Fruit fly (Drosophila melanogaster) whole organism, embryonic: ENCODE data around the gene CG2961.
A peak's percentile ranks its signal among the peaks of the same experiment; 100 is the strongest.

ENCODE experiments used
- Atf-2 ChIP-seq: fragments of 200-800 bp; sonication (Bioruptor generic); optimal IDR thresholded peaks from 2 replicates; lab custom pipeline; 2016; ENCODE audit warnings: missing biosample characterization, missing genetic modification characterization
- B-H1 ChIP-seq: fragments of 200-800 bp; sonication (Bioruptor generic); IDR thresholded peaks from 3 replicates; pipeline ENCODE4 v1.3.6; 2022; ENCODE audit warnings: missing biosample characterization, missing genetic modification characterization
- CG10321 ChIP-seq: fragments of 200-800 bp; sonication (Bioruptor generic); IDR thresholded peaks from 2 replicates; pipeline ENCODE4 v1.3.6; 2022; ENCODE audit warnings: missing biosample characterization, missing genetic modification characterization
- CG12219 ChIP-seq: fragments of 200-800 bp; sonication (Bioruptor generic); optimal IDR thresholded peaks from 3 replicates; lab custom pipeline; 2018; ENCODE audit warnings: missing biosample characterization, mild to moderate bottlenecking, missing genetic modification characterization
- CG12659 ChIP-seq: fragments of 200-800 bp; sonication (Bioruptor generic); optimal IDR thresholded peaks from 3 replicates; lab custom pipeline; 2017; ENCODE audit warnings: mild to moderate bottlenecking, missing biosample characterization, missing genetic modification reagents, missing genetic modification characterization
- CG15514 ChIP-seq: fragments of 200-800 bp; sonication (Bioruptor generic); optimal IDR thresholded peaks from 3 replicates; lab custom pipeline; 2017; ENCODE audit warnings: missing biosample characterization, missing genetic modification characterization, mild to moderate bottlenecking, moderate library complexity, missing genetic modification reagents
- CG1647 ChIP-seq: fragments of 200-800 bp; sonication (Bioruptor generic); optimal IDR thresholded peaks from 3 replicates; lab custom pipeline; 2016; ENCODE audit warnings: missing biosample characterization, missing genetic modification characterization
- CG2116 ChIP-seq: fragments of 200-800 bp; sonication (Bioruptor generic); optimal IDR thresholded peaks from 3 replicates; lab custom pipeline; 2018; ENCODE audit warnings: missing biosample characterization, mild to moderate bottlenecking, missing genetic modification characterization
- CG33557 ChIP-seq: fragments of 200-800 bp; sonication (Bioruptor generic); optimal IDR thresholded peaks from 2 replicates; lab custom pipeline; 2019; ENCODE audit warnings: missing biosample characterization, mild to moderate bottlenecking, missing genetic modification characterization, moderate library complexity
- CG4730 ChIP-seq: fragments of 200-800 bp; sonication (Bioruptor generic); IDR thresholded peaks from 2 replicates; pipeline ENCODE4 v1.3.6; 2022; ENCODE audit warnings: missing biosample characterization, missing genetic modification characterization
- CG5180 ChIP-seq: fragments of 200-800 bp; sonication (Bioruptor generic); optimal IDR thresholded peaks from 3 replicates; lab custom pipeline; 2017; ENCODE audit warnings: missing biosample characterization, missing genetic modification characterization, mild to moderate bottlenecking, moderate library complexity, missing genetic modification reagents
- CG7786 ChIP-seq: fragments of 200-800 bp; sonication (Bioruptor generic); optimal IDR thresholded peaks from 2 replicates; lab custom pipeline; 2016; ENCODE audit warnings: missing biosample characterization, missing genetic modification characterization
- CG7839 ChIP-seq: fragments of 200-800 bp; sonication (Bioruptor generic); optimal IDR thresholded peaks from 3 replicates; lab custom pipeline; 2018; ENCODE audit warnings: missing biosample characterization, mild to moderate bottlenecking, missing genetic modification characterization, moderate library complexity
- CG8765 ChIP-seq: fragments of 200-800 bp; sonication (Bioruptor generic); IDR thresholded peaks from 2 replicates; pipeline ENCODE4 v1.3.6; 2022; ENCODE audit warnings: missing biosample characterization, missing genetic modification characterization
- CG9876 ChIP-seq: fragments of 200-800 bp; sonication (Bioruptor generic); optimal IDR thresholded peaks from 2 replicates; lab custom pipeline; 2016; ENCODE audit warnings: missing biosample characterization, missing genetic modification characterization
- CTCF ChIP-seq: fragments of 200-800 bp; sonication (Bioruptor generic); optimal IDR thresholded peaks from 2 replicates; lab custom pipeline; 2017; ENCODE audit warnings: missing biosample characterization, mild to moderate bottlenecking, missing genetic modification characterization, moderate library complexity
- CkIIα-i1 ChIP-seq: fragments of 200-800 bp; sonication (Bioruptor generic); IDR thresholded peaks from 2 replicates; pipeline ENCODE4 v1.3.6; 2022; ENCODE audit warnings: missing biosample characterization, missing genetic modification characterization
- CoRest ChIP-seq: fragments of 200-800 bp; sonication (Bioruptor generic); optimal IDR thresholded peaks from 3 replicates; lab custom pipeline; 2018; ENCODE audit warnings: missing biosample characterization, mild to moderate bottlenecking, missing genetic modification characterization, moderate library complexity
- ERR ChIP-seq: fragments of 200-800 bp; sonication (Bioruptor generic); optimal IDR thresholded peaks from 2 replicates; lab custom pipeline; 2016; ENCODE audit warnings: missing biosample characterization, missing genetic modification characterization
- Ets97D ChIP-seq: fragments of 200-800 bp; sonication (Bioruptor generic); optimal IDR thresholded peaks from 3 replicates; lab custom pipeline; 2016; ENCODE audit warnings: missing biosample characterization, missing genetic modification characterization
- Fer2 ChIP-seq: fragments of 200-800 bp; sonication (Bioruptor generic); optimal IDR thresholded peaks from 2 replicates; lab custom pipeline; 2018; ENCODE audit warnings: missing biosample characterization, mild to moderate bottlenecking, missing genetic modification characterization, moderate library complexity
- HmgZ ChIP-seq: fragments of 200-800 bp; sonication (Bioruptor generic); optimal IDR thresholded peaks from 2 replicates; lab custom pipeline; 2018; ENCODE audit warnings: missing biosample characterization, mild to moderate bottlenecking, missing genetic modification characterization
- Hr3 ChIP-seq: fragments of 200-800 bp; sonication (Bioruptor generic); optimal IDR thresholded peaks from 3 replicates; lab custom pipeline; 2016; ENCODE audit warnings: missing biosample characterization, missing genetic modification characterization
- Lhr ChIP-seq: fragments of 200-800 bp; sonication (Bioruptor generic); optimal IDR thresholded peaks from 3 replicates; lab custom pipeline; 2017; ENCODE audit warnings: mild to moderate bottlenecking, missing biosample characterization, missing genetic modification reagents, missing genetic modification characterization
- Med ChIP-seq: fragments of 200-800 bp; sonication (Bioruptor generic); peaks from one replicate; lab custom pipeline; 2016; ENCODE audit warnings: missing biosample characterization, missing genetic modification characterization, mild to moderate bottlenecking, inconsistent platforms, moderate library complexity
- NC2α ChIP-seq: fragments of 200-800 bp; sonication (Bioruptor generic); optimal IDR thresholded peaks from 2 replicates; lab custom pipeline; 2016; ENCODE audit warnings: missing biosample characterization, missing genetic modification characterization
- Optix ChIP-seq: fragments of 200-800 bp; sonication (Bioruptor generic); IDR thresholded peaks from 3 replicates; pipeline ENCODE4 v1.3.6; 2022; ENCODE audit warnings: missing biosample characterization, missing genetic modification characterization
- ara ChIP-seq: fragments of 200-800 bp; sonication (Bioruptor generic); IDR thresholded peaks from 2 replicates; pipeline ENCODE4 v1.3.6; 2022; ENCODE audit warnings: missing biosample characterization, missing genetic modification characterization
- ato ChIP-seq: fragments of 200-800 bp; sonication (Bioruptor generic); IDR thresholded peaks from 2 replicates; pipeline ENCODE4 v1.3.6; 2022; ENCODE audit warnings: missing biosample characterization, missing genetic modification characterization; ENCODE audit not compliant: partially characterized antibody
- az2 ChIP-seq: fragments of 200-800 bp; sonication (Bioruptor generic); optimal IDR thresholded peaks from 3 replicates; lab custom pipeline; 2016; ENCODE audit warnings: missing biosample characterization, missing genetic modification characterization
- bab2 ChIP-seq: fragments of 200-800 bp; sonication (Bioruptor generic); optimal IDR thresholded peaks from 2 replicates; lab custom pipeline; 2016; ENCODE audit warnings: missing biosample characterization, missing genetic modification characterization
- cas ChIP-seq: fragments of 200-800 bp; sonication (Bioruptor generic); IDR thresholded peaks from 2 replicates; pipeline ENCODE4 v1.3.6; 2022; ENCODE audit warnings: missing biosample characterization, missing genetic modification characterization
- chif ChIP-seq, 2 experiments: fragments of 200-800 bp; sonication (Bioruptor generic); optimal IDR thresholded peaks; 3 replicates each; lab custom pipeline; 2016; ENCODE audit warnings: missing biosample characterization in 2 of 2, missing genetic modification characterization in 2 of 2
- chm ChIP-seq: fragments of 200-800 bp; sonication (Bioruptor generic); IDR thresholded peaks from 2 replicates; pipeline ENCODE4 v1.3.6; 2022; ENCODE audit warnings: missing biosample characterization, missing genetic modification characterization
- crc ChIP-seq: fragments of 200-800 bp; sonication (Bioruptor generic); optimal IDR thresholded peaks from 2 replicates; lab custom pipeline; 2016; ENCODE audit warnings: missing biosample characterization, missing genetic modification characterization
- crol ChIP-seq: fragments of 200-800 bp; sonication (Bioruptor generic); IDR thresholded peaks from 2 replicates; pipeline ENCODE4 v1.3.6; 2022; ENCODE audit warnings: missing biosample characterization, missing genetic modification characterization
- cwo ChIP-seq: fragments of 200-800 bp; sonication (Bioruptor generic); optimal IDR thresholded peaks from 3 replicates; lab custom pipeline; 2017; ENCODE audit warnings: missing biosample characterization, missing genetic modification characterization, mild to moderate bottlenecking, moderate library complexity, missing genetic modification reagents
- gcm ChIP-seq: fragments of 200-800 bp; sonication (Bioruptor generic); optimal IDR thresholded peaks from 2 replicates; lab custom pipeline; 2019; ENCODE audit warnings: missing biosample characterization, mild to moderate bottlenecking, missing genetic modification characterization, moderate library complexity
- gt ChIP-seq: fragments of 200-800 bp; sonication (Bioruptor generic); IDR thresholded peaks from 2 replicates; pipeline ENCODE4 v1.3.6; 2022; ENCODE audit warnings: missing biosample characterization, missing genetic modification characterization
- her ChIP-seq: fragments of 200-800 bp; sonication (Bioruptor generic); optimal IDR thresholded peaks from 2 replicates; lab custom pipeline; 2016; ENCODE audit warnings: missing biosample characterization, missing genetic modification characterization
- ind ChIP-seq: fragments of 200-800 bp; sonication (Bioruptor generic); optimal IDR thresholded peaks from 3 replicates; lab custom pipeline; 2016; ENCODE audit warnings: missing biosample characterization, missing genetic modification characterization
- lov ChIP-seq, 2 experiments: fragments of 200-800 bp in 1 of 2; fragments of >200 bp in 1 of 2; sonication (Bioruptor generic) in 1 of 2; IDR thresholded peaks in 1 of 2; optimal IDR thresholded peaks in 1 of 2; 2 replicates in 1 of 2; 3 replicates in 1 of 2; pipeline versions ENCODE4 v1.3.6 to Lab custom; 2017 to 2022; ENCODE audit warnings: missing biosample characterization in 1 of 2, missing genetic modification characterization in 1 of 2
- nau ChIP-seq: fragments of 200-800 bp; sonication (Bioruptor generic); optimal IDR thresholded peaks from 3 replicates; lab custom pipeline; 2017; ENCODE audit warnings: missing biosample characterization, mild to moderate bottlenecking, missing genetic modification characterization, missing genetic modification reagents
- odd ChIP-seq: fragments of 200-800 bp; sonication (Bioruptor generic); optimal IDR thresholded peaks from 2 replicates; lab custom pipeline; 2017; ENCODE audit warnings: missing biosample characterization, mild to moderate bottlenecking, missing genetic modification characterization
- pb ChIP-seq: fragments of 200-800 bp; sonication (Bioruptor generic); optimal IDR thresholded peaks from 3 replicates; lab custom pipeline; 2016; ENCODE audit warnings: missing biosample characterization, missing genetic modification characterization
- pho ChIP-seq: fragments of 200-800 bp; sonication (Bioruptor generic); optimal IDR thresholded peaks from 2 replicates; lab custom pipeline; 2016; ENCODE audit warnings: missing biosample characterization, missing genetic modification characterization
- pita ChIP-seq: fragments of 200-800 bp; sonication (Bioruptor generic); optimal IDR thresholded peaks from 2 replicates; lab custom pipeline; 2017; ENCODE audit warnings: missing biosample characterization, mild to moderate bottlenecking, missing genetic modification characterization
- ranshi ChIP-seq: fragments of 200-800 bp; sonication (Bioruptor generic); IDR thresholded peaks from 2 replicates; pipeline ENCODE4 v1.3.6; 2022; ENCODE audit warnings: missing biosample characterization, missing genetic modification characterization
- sug ChIP-seq: fragments of 200-800 bp; optimal IDR thresholded peaks from 2 replicates; lab custom pipeline; 2019; ENCODE audit warnings: missing biosample characterization, mild to moderate bottlenecking, missing genetic modification characterization, moderate library complexity
- tna ChIP-seq: fragments of 200-800 bp; sonication (Bioruptor generic); IDR thresholded peaks from 2 replicates; pipeline ENCODE4 v1.3.6; 2022; ENCODE audit warnings: missing biosample characterization, missing genetic modification characterization; ENCODE audit not compliant: partially characterized antibody
- tx ChIP-seq: fragments of 200-800 bp; sonication (Bioruptor generic); optimal IDR thresholded peaks from 2 replicates; lab custom pipeline; 2016; ENCODE audit warnings: missing biosample characterization, missing genetic modification characterization
- yki ChIP-seq: fragments of >200 bp; optimal IDR thresholded peaks from 3 replicates; lab custom pipeline; 2018
- zen2 ChIP-seq: fragments of 200-800 bp; sonication (Bioruptor generic); IDR thresholded peaks from 3 replicates; pipeline ENCODE4 v1.3.6; 2022; ENCODE audit warnings: missing biosample characterization, missing genetic modification characterization; ENCODE audit not compliant: partially characterized antibody

CG2961 gene

dm6 chrX:10233065-10233464 lies at the start of gene CG2961 (continued):
- TF ChIP-seq nau (GFP tag; lab: Kevin White, UChicago), result peak; percentile 8
- no peak for TF ChIP-seq ara (GFP tag; lab: Robert Waterston, UW)
- TF ChIP-seq CG5180 (GFP tag; lab: Kevin White, UChicago), result peak; percentile 10
- TF ChIP-seq CTCF (GFP tag; lab: Kevin White, UChicago), result no peak
- no peak for TF ChIP-seq Atf-2 (GFP tag; lab: Kevin White, UChicago)
- no peak for TF ChIP-seq CG7786
- TF ChIP-seq bab2, result no peak
- no peak for TF ChIP-seq CG33557 (GFP tag; lab: Kevin White, UChicago)
- TF ChIP-seq lov (optimal IDR thresholded peaks at IDR 0.05; lab: Kevin White, UChicago), result no peak
- TF ChIP-seq lov (GFP tag; IDR thresholded peaks at IDR 0.05; lab: Robert Waterston, UW), result no peak
- no peak for TF ChIP-seq pho (GFP tag; lab: Kevin White, UChicago)
- TF ChIP-seq CG9876, result no peak
- TF ChIP-seq CG4730, result 0 out of 2 replicates have a peak, but pooled peaks have one; percentile 34
- no peak for TF ChIP-seq chm (GFP tag; lab: Robert Waterston, UW)
- TF ChIP-seq Ets97D (GFP tag; lab: Kevin White, UChicago), result no peak
- TF ChIP-seq pita (GFP tag; lab: Kevin White, UChicago), result no peak
- no peak for TF ChIP-seq her (GFP tag; lab: Kevin White, UChicago)
- no peak for TF ChIP-seq chif (GFP tag; optimal IDR thresholded peaks at IDR 0.05; lab: Kevin White, UChicago)
- no peak for TF ChIP-seq ind (GFP tag; lab: Kevin White, UChicago)
- no peak for TF ChIP-seq B-H1
- TF ChIP-seq zen2 (GFP tag; lab: Robert Waterston, UW), result no peak
- no peak for TF ChIP-seq sug (tag; lab: Kevin White, UChicago)
- TF ChIP-seq cwo (GFP tag; lab: Kevin White, UChicago), result no peak
- no peak for TF ChIP-seq crc (GFP tag; lab: Kevin White, UChicago)
- no peak for TF ChIP-seq CG12219
- no peak for TF ChIP-seq CG8765 (GFP tag; lab: Robert Waterston, UW)
- no peak for TF ChIP-seq Fer2 (tag; lab: Kevin White, UChicago)
- TF ChIP-seq ato (GFP tag; lab: Robert Waterston, UW), result no peak
- TF ChIP-seq CoRest (tag; lab: Kevin White, UChicago), result peak; percentile 13
- TF ChIP-seq ERR (GFP tag; lab: Kevin White, UChicago), result no peak
- no peak for TF ChIP-seq NC2α (GFP tag; lab: Kevin White, UChicago)
- TF ChIP-seq CG2116 (GFP tag; lab: Kevin White, UChicago), result no peak
- TF ChIP-seq yki, result no peak
- TF ChIP-seq HmgZ (tag; lab: Kevin White, UChicago), result no peak
- no peak for TF ChIP-seq Optix (GFP tag; lab: Robert Waterston, UW)
- no peak for TF ChIP-seq CG15514
- no peak for TF ChIP-seq crol (GFP tag; lab: Robert Waterston, UW)
- no peak for TF ChIP-seq odd (GFP tag; lab: Kevin White, UChicago)
- no peak for TF ChIP-seq Hr3 (GFP tag; lab: Kevin White, UChicago)
- TF ChIP-seq CkIIα-i1, result no peak
- TF ChIP-seq pb (GFP tag; lab: Kevin White, UChicago), result no peak
- no peak for TF ChIP-seq cas
- TF ChIP-seq Lhr (GFP tag; lab: Kevin White, UChicago), result no peak
- no peak for TF ChIP-seq CG1647 (GFP tag; lab: Kevin White, UChicago)
- no peak for TF ChIP-seq tna
- TF ChIP-seq CG12659, result no peak
- no peak for TF ChIP-seq tx (GFP tag; lab: Kevin White, UChicago)
- TF ChIP-seq Med (GFP tag; lab: Kevin White, UChicago), result peak; percentile 79
- no peak for TF ChIP-seq gt (GFP tag; lab: Robert Waterston, UW)
- peak; percentile 22 for TF ChIP-seq CG7839 (tag; lab: Kevin White, UChicago)
- no peak for TF ChIP-seq CG10321
- no peak for TF ChIP-seq az2
- no peak for TF ChIP-seq ranshi
- TF ChIP-seq gcm (GFP tag; lab: Kevin White, UChicago), result no peak
